Fruit fly (Drosophila melanogaster): ENCODE data around the gene CG11360.

CG11360 gene

DNA sequence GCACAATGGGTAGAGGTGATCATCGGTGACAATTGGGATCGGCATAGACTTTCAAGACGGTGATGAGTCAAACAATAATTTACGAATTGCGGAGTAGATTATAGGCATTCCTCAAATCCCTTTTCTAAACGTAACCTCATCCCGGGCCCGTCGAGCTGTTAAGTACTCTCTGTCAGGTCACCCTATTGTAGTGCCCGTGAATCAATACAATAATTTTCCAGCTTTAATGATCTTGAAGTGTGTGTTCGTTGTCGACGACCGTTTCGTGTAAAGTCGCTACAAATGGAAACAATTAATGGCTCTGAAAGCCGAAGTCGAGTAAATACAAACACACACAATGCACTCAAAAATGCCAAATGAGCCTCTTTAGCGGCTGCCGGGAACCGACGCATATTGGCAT, 37.7 kb downstream of the CG11360 start (continued):
- TF ChIP-seq Bdp1 (GFP tag; optimal IDR thresholded peaks at IDR 0.05) (no peak), CG9437 (GFP tag; optimal IDR thresholded peaks at IDR 0.05) (no peak), pros (GFP tag; optimal IDR thresholded peaks at IDR 0.05) (peak; percentile 57), prd (optimal IDR thresholded peaks at IDR 0.05) (no peak), prd (GFP tag; IDR thresholded peaks at IDR 0.05) (no peak)

DNA sequence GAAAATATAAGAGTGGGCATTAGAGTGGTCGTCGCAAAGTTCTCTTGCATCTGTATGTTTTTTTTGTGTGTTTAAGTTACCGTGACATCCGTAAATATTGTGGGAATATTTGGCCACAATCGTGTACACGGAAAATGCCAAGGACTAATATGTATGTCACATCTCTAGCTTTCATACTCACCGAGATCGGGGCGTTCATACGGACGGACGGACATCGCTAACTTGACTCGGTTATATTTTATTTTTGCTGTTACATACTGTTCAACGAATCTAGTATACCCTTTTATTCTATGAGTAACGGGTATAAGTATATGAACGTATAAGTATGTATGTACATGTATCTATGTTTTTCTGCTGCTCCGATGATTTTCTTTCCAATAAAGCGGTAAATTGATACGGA, 38.8 kb downstream of the CG11360 start:
- TF ChIP-seq CG7271 (tag; optimal IDR thresholded peaks at IDR 0.05) (no peak), CG1603 (tag; optimal IDR thresholded peaks at IDR 0.05) (peak; percentile 43), CG8290 (GFP tag; optimal IDR thresholded peaks at IDR 0.05) (peak; percentile 7), CG8290 (tag; optimal IDR thresholded peaks at IDR 0.05) (no peak), dan (GFP tag; IDR thresholded peaks at IDR 0.05) (no peak), Hmr (GFP tag; optimal IDR thresholded peaks at IDR 0.05) (no peak), lola (GFP tag; optimal IDR thresholded peaks at IDR 0.05) (peak in 1 of 3 experiments; percentile 32), CG1529 (GFP tag; optimal IDR thresholded peaks at IDR 0.05) (no peak), CG18262 (tag; optimal IDR thresholded peaks at IDR 0.05) (peak; percentile 52), sqz (GFP tag; optimal IDR thresholded peaks at IDR 0.05) (no peak), rib (GFP tag; IDR thresholded peaks at IDR 0.05) (no peak), CG16779 (GFP tag; IDR thresholded peaks at IDR 0.05) (no peak), prd (optimal IDR thresholded peaks at IDR 0.05) (no peak), prd (GFP tag; IDR thresholded peaks at IDR 0.05) (0 out of 3 replicates have a peak, but pooled peaks have one; percentile 50), Hr3 (GFP tag; optimal IDR thresholded peaks at IDR 0.05) (no peak), vnd (GFP tag; IDR thresholded peaks at IDR 0.05; ENCODE audit: partially characterized antibody) (no peak), bsh (GFP tag; optimal IDR thresholded peaks at IDR 0.05) (peak in 1 of 2 experiments; percentile 48), ro (GFP tag; IDR thresholded peaks at IDR 0.05) (no peak), CG12744 (GFP tag; optimal IDR thresholded peaks at IDR 0.05) (no peak), Ets97D (GFP tag; optimal IDR thresholded peaks at IDR 0.05) (no peak), CG17829 (tag; optimal IDR thresholded peaks at IDR 0.05) (peak; percentile 22), ac (GFP tag; optimal IDR thresholded peaks at IDR 0.05) (no peak), PHDP (tag; optimal IDR thresholded peaks at IDR 0.05) (no peak), Xrp1 (GFP tag; IDR thresholded peaks at IDR 0.05) (peak; percentile 54), aop (GFP tag; IDR thresholded peaks at IDR 0.05) (no peak), zen2 (GFP tag; IDR thresholded peaks at IDR 0.05; ENCODE audit: partially characterized antibody) (no peak), gfzf (GFP tag; optimal IDR thresholded peaks at IDR 0.05) (no peak), pfk (GFP tag; optimal IDR thresholded peaks at IDR 0.05) (no peak), D19B (GFP tag; optimal IDR thresholded peaks at IDR 0.05) (no peak), nmo (GFP tag; optimal IDR thresholded peaks at IDR 0.05) (peak; percentile 29), B-H2 (GFP tag; optimal IDR thresholded peaks at IDR 0.05) (no peak), mld (GFP tag; IDR thresholded peaks at IDR 0.05; ENCODE audit: partially characterized antibody) (no peak), tio (GFP tag; optimal IDR thresholded peaks at IDR 0.05) (no peak), Aef1 (GFP tag; IDR thresholded peaks at IDR 0.05) (no peak), CG18011 (GFP tag; optimal IDR thresholded peaks at IDR 0.05) (no peak), chif (GFP tag; optimal IDR thresholded peaks at IDR 0.05) (peak in 1 of 2 experiments; percentile 25), CG7987 (GFP tag; optimal IDR thresholded peaks at IDR 0.05) (no peak), D (optimal IDR thresholded peaks at IDR 0.05) (no peak), D (GFP tag; optimal IDR thresholded peaks at IDR 0.05) (no peak), CG1602 (GFP tag; optimal IDR thresholded peaks at IDR 0.05) (no peak), Mrtf (GFP tag; IDR thresholded peaks at IDR 0.05) (no peak), trem (tag; optimal IDR thresholded peaks at IDR 0.05) (no peak), TFAM (GFP tag; optimal IDR thresholded peaks at IDR 0.05) (no peak), CG31224 (GFP tag; IDR thresholded peaks at IDR 0.05) (no peak), dmrt99B (tag; optimal IDR thresholded peaks at IDR 0.05) (no peak), cad (GFP tag; optimal IDR thresholded peaks at IDR 0.05) (no peak), emc (GFP tag; optimal IDR thresholded peaks at IDR 0.05) (no peak)
